Fruit fly (Drosophila melanogaster) Kc167 (cell line): ENCODE measurements around the gene spn-D.

ENCODE experiments used
- Myc ChIP-seq: fragments of >200 bp; optimal IDR thresholded peaks from 2 replicates; lab custom pipeline; 2017; ENCODE audit warnings: missing external identifiers
- Sin3A ChIP-seq: fragments of >200 bp; optimal IDR thresholded peaks from 2 replicates; lab custom pipeline; 2018; ENCODE audit warnings: missing external identifiers
- h ChIP-seq: fragments of >200 bp; optimal IDR thresholded peaks from 3 replicates; lab custom pipeline; 2018; ENCODE audit warnings: missing external identifiers
- insv ChIP-seq: fragments of >200 bp; optimal IDR thresholded peaks from 3 replicates; lab custom pipeline; 2018; ENCODE audit warnings: missing external identifiers
- psq ChIP-seq: fragments of >200 bp; optimal IDR thresholded peaks from 2 replicates; lab custom pipeline; 2017; ENCODE audit warnings: missing external identifiers
- ttk ChIP-seq: sonication (Bioruptor generic); optimal IDR thresholded peaks from 2 replicates; lab custom pipeline; 2017; ENCODE audit warnings: missing external identifiers

spn-D gene

dm6 chr3R:27135692-27136641 lies 29.5 kb upstream of the spn-D start:
- no peak for TF ChIP-seq h (lab: Kevin White, UChicago)
- no peak for TF ChIP-seq Sin3A (lab: Kevin White, UChicago)
- TF ChIP-seq insv (lab: Kevin White, UChicago), result no peak
- no peak for TF ChIP-seq ttk
- TF ChIP-seq Myc (lab: Kevin White, UChicago), result no peak
- TF ChIP-seq psq (lab: Kevin White, UChicago), result no peak

DNA sequence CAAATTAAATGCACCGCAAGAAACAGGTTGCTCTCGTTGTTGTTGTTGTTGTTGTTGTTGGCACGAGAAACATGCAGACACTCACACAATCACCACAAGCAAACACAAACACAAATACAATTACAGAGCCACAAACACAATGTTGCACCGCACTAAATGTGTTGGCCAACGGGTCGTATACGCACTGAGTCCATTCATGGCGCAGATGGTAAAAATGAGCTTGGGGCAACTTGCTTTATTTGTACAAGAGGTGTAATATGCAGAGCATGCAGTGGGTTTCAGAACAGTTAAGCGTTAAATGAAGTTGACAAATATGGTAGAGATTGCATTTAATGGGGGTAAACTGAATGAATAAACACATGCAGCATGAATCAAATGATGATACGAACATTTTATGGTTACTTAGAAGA lies 27.6 kb upstream of the spn-D start:
- TF ChIP-seq insv (lab: Kevin White, UChicago), result no peak
- TF ChIP-seq Myc (lab: Kevin White, UChicago), result no peak
- no peak for TF ChIP-seq psq (lab: Kevin White, UChicago)
- TF ChIP-seq Sin3A (lab: Kevin White, UChicago), result no peak
- no peak for TF ChIP-seq ttk
- no peak for TF ChIP-seq h (lab: Kevin White, UChicago)

dm6 chr3R:27138700-27139099 lies 26.8 kb upstream of the spn-D start:
- TF ChIP-seq Sin3A (lab: Kevin White, UChicago) (no peak), psq (lab: Kevin White, UChicago) (no peak), h (lab: Kevin White, UChicago) (no peak), insv (lab: Kevin White, UChicago) (no peak), Myc (lab: Kevin White, UChicago) (no peak), ttk (no peak)

- TF ChIP-seq ttk (no peak), Myc (lab: Kevin White, UChicago) (no peak), Sin3A (lab: Kevin White, UChicago) (no peak), psq (lab: Kevin White, UChicago) (no peak), insv (lab: Kevin White, UChicago) (no peak), h (lab: Kevin White, UChicago) (no peak)
Measured at dm6 chr3R:27139963-27140362, 25.6 kb upstream of the spn-D start.

DNA sequence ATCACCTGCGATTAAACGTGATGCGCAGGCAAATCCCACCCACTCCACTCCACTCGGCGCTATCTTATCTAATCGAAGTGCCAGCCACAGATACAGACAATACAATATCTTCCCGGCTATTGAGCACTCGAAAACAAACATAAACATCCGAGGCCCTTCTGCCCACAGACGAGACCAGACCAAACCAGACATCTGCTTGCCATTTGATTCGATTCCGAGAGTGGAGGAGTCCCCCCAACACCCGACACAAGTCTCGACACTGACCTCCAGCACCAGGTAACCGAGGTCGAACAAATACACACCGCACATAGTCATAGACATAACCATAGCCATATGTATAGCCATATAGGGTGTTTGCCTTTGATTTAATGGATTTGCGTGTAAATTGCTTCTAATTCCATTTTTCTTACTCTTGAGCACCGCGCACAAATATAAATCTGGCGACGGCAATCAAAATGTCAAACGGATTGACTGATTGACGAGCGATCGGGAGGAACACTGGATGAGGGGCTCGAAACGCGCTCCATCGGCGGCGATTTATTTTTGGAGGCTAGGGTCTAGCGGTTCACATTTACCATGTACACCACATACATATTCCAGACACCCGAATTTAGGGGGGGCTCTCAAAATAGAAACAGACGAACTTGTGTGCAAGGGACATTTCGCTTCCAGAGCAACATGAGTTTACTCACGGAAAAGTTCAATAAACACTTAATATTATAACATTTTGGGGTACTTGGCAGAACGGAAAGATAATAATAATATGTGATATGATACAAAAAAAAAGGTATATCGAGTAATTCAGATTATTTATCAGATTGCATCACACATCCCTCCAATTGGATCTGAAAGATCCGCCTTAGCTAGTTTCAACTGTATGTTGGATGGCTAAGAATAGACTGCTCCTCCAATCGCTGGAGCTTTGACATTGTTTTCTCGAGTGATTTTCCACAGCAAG lies 16.4 kb upstream of the spn-D start:
- TF ChIP-seq psq (lab: Kevin White, UChicago) (no peak), Myc (lab: Kevin White, UChicago) (no peak), ttk (no peak), h (lab: Kevin White, UChicago) (no peak), Sin3A (lab: Kevin White, UChicago) (no peak), insv (lab: Kevin White, UChicago) (no peak)

- TF ChIP-seq Sin3A (lab: Kevin White, UChicago) (no peak), insv (lab: Kevin White, UChicago) (no peak), Myc (lab: Kevin White, UChicago) (no peak), ttk (no peak), h (lab: Kevin White, UChicago) (no peak), psq (lab: Kevin White, UChicago) (no peak)
Measured at dm6 chr3R:27149884-27150676, 15.4 kb upstream of the spn-D start.

DNA sequence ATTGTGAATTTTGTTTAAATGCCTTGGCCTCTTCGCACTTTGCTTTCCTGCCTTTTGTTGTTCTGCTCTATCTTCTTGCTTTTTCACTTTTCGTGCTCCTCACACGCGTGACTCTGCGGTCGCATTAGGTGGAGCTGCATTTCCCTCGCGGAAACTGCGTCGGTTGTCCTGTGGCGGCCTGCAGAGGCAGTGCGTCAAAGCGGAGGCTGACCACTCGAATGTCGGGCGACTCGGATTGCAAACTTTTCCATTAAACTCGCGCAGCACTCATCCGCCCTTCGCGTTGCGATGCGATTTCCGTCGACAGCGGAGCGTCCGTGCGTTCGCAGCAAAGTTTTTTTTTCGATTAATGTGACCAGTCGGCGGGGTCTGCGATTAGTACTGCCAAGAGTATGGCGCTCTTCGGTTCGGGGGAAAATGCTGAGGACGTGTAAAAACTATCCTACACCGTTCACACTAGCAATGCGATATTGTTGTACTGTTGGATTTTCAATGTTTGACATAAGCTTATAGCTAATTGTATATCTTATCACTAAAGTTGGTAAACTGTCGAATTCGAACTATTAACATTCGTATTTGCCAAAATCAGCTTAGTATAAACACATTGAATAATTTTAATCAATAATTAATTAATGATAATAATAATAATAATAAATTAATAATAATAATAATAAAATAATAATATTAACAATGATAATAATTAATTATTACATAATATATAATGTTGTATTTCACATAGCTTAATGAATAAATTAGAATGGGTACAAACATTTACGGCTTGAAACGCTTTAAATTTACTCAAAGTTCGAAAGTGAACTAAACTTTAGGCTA lies 14.6 kb upstream of the spn-D start, which contains the start of gene CG6051:
CG6051 (minus strand) TSS at position 385 of the 831 bp plus-strand sequence.
- TF ChIP-seq Myc (lab: Kevin White, UChicago) (no peak), insv (lab: Kevin White, UChicago) (no peak), ttk (no peak), psq (lab: Kevin White, UChicago) (no peak), Sin3A (lab: Kevin White, UChicago) (no peak), h (lab: Kevin White, UChicago) (no peak)

- TF ChIP-seq insv (lab: Kevin White, UChicago) (no peak), psq (lab: Kevin White, UChicago) (no peak), h (lab: Kevin White, UChicago) (no peak), Sin3A (lab: Kevin White, UChicago) (no peak), Myc (lab: Kevin White, UChicago) (no peak), ttk (no peak)
Measured at dm6 chr3R:27151516-27151823, 14.0 kb upstream of the spn-D start, which contains the start of gene Men-b. TSS of gene Men-b (plus strand) at chr3R:27151662.

dm6 chr3R:27152129-27152968 lies 13.2 kb upstream of the spn-D start:
- TF ChIP-seq Sin3A (lab: Kevin White, UChicago), result no peak
- TF ChIP-seq psq (lab: Kevin White, UChicago), result no peak
- no peak for TF ChIP-seq ttk
- TF ChIP-seq Myc (lab: Kevin White, UChicago), result no peak
- TF ChIP-seq h (lab: Kevin White, UChicago), result no peak
- no peak for TF ChIP-seq insv (lab: Kevin White, UChicago)
